Fruit fly (Drosophila melanogaster): ENCODE results near the gene CG8774.

dm6 chr3R:13261706-13262105 lies 36.9 kb upstream of the CG8774 start:
- TF ChIP-seq fru (GFP tag; optimal IDR thresholded peaks at IDR 0.05), result no peak
- TF ChIP-seq h (GFP tag; optimal IDR thresholded peaks at IDR 0.05), result no peak
- no peak for TF ChIP-seq Dfd (GFP tag; optimal IDR thresholded peaks at IDR 0.05)
- no peak for TF ChIP-seq OdsH (GFP tag; optimal IDR thresholded peaks at IDR 0.05)
- no peak for TF ChIP-seq usp (GFP tag; optimal IDR thresholded peaks at IDR 0.05)
- TF ChIP-seq CG9705 (GFP tag; optimal IDR thresholded peaks at IDR 0.05), result no peak
